Worm (Caenorhabditis elegans): ENCODE results near the gene T01D1.7.

DNA sequence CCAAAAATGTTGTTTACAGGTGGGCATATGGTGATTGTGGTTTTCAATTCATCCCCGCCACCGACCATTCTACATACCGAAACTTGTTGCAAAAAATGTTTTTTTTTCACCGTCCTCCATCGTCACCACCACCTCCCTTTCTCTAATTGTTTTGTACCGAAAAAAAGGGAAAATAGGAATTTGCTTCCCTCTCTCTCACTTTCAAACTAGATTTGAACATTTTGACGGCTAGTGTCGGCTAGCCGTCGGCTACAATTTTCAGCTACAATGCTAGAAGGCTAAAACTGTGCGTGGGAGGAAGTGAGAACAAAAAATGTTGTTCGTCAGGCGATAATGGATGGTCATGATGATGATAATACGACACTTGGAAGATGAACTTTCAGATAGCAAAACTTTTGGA, 4.6 kb upstream of the T01D1.7 start:
- TF ChIP-seq tbx-2 (tag; optimal IDR thresholded peaks at IDR 0.05), result no peak
- no peak for TF ChIP-seq lsy-2 (tag; optimal IDR thresholded peaks at IDR 0.05)
- TF ChIP-seq mdl-1 (tag; optimal IDR thresholded peaks at IDR 0.05), result no peak
- no peak for TF ChIP-seq rnt-1 (tag; optimal IDR thresholded peaks at IDR 0.05)
- TF ChIP-seq nhr-237 (tag; optimal IDR thresholded peaks at IDR 0.05), result no peak
- TF ChIP-seq nhr-12 (tag; optimal IDR thresholded peaks at IDR 0.05), result no peak
- TF ChIP-seq dpl-1 (GFP tag; optimal IDR thresholded peaks at IDR 0.05), result no peak
- no peak for TF ChIP-seq ceh-63 (GFP tag; optimal IDR thresholded peaks at IDR 0.05)
- TF ChIP-seq zag-1 (tag; optimal IDR thresholded peaks at IDR 0.05), result no peak
- TF ChIP-seq unc-62 (GFP tag; optimal IDR thresholded peaks at IDR 0.05), result no peak
- TF ChIP-seq nhr-71 (tag; optimal IDR thresholded peaks at IDR 0.05), result no peak
- TF ChIP-seq nhr-11 (tag; optimal IDR thresholded peaks at IDR 0.05), result no peak
- TF ChIP-seq lin-13 (GFP tag; optimal IDR thresholded peaks at IDR 0.05), result no peak
- TF ChIP-seq ces-1 (GFP tag; optimal IDR thresholded peaks at IDR 0.05), result no peak
